Worm (Caenorhabditis elegans) whole organism, L1 larva: ENCODE results near the gene cct-6.
A peak's percentile ranks its signal among the peaks of the same experiment; 100 is the strongest.

Experiments
- C04F5.9 ChIP-seq: sonication (generic microtip); optimal IDR thresholded peaks from 2 replicates; lab custom pipeline; 2016; ENCODE audit warnings: missing genetic modification characterization, missing compliant biosample characterization
- C34B4.2 ChIP-seq: sonication (generic microtip); optimal IDR thresholded peaks from 2 replicates; lab custom pipeline; 2017; ENCODE audit warnings: mild to moderate bottlenecking, missing genetic modification characterization, missing compliant biosample characterization
- Y116A8C.19 ChIP-seq: sonication (generic microtip); optimal IDR thresholded peaks from 2 replicates; lab custom pipeline; 2016; ENCODE audit warnings: missing compliant biosample characterization, missing genetic modification characterization, borderline replicate concordance
- ama-1 ChIP-seq: fragments of 150-350 bp; optimal IDR thresholded peaks from 2 replicates; lab custom pipeline; 2014
- blmp-1 ChIP-seq: fragments of 150-350 bp; optimal IDR thresholded peaks from 2 replicates; lab custom pipeline; 2014; ENCODE audit warnings: missing biosample characterization, missing genetic modification characterization
- ceh-63 ChIP-seq: fragments of 200-800 bp; sonication (Bioruptor generic); optimal IDR thresholded peaks from 2 replicates; lab custom pipeline; 2018; ENCODE audit warnings: mild to moderate bottlenecking, missing genetic modification characterization, missing compliant biosample characterization
- ceh-82 ChIP-seq, 3 experiments: fragments of 150-350 bp in 1 of 3; sonication (generic microtip) in 2 of 3; optimal IDR thresholded peaks; 2 replicates each; lab custom pipeline; 2014 to 2017; ENCODE audit warnings: missing biosample characterization in 3 of 3, missing genetic modification characterization in 3 of 3
- ceh-88 ChIP-seq: fragments of 200-800 bp; sonication (Bioruptor generic); IDR thresholded peaks from 2 replicates; pipeline ENCODE4 v1.3.6; 2022; ENCODE audit warnings: missing genetic modification characterization, missing compliant biosample characterization
- dpl-1 ChIP-seq, 3 experiments: fragments of 150-350 bp in 2 of 3; sonication (generic microtip) in 1 of 3; optimal IDR thresholded peaks; 2 replicates each; lab custom pipeline; 2014 to 2017; ENCODE audit warnings: missing biosample characterization in 3 of 3, missing genetic modification characterization in 3 of 3, missing genetic modification reagents in 3 of 3
- efl-1 ChIP-seq, 4 experiments: fragments of 150-350 bp; optimal IDR thresholded peaks in 3 of 4; peaks in 1 of 4; 1 replicate in 1 of 4; 2 replicates in 3 of 4; lab custom pipeline; 2014; ENCODE audit warnings: missing biosample characterization in 2 of 4, missing genetic modification characterization in 2 of 4, missing genetic modification reagents in 2 of 4
- egl-13 ChIP-seq: sonication (generic microtip); optimal IDR thresholded peaks from 2 replicates; lab custom pipeline; 2016; ENCODE audit warnings: missing genotype, missing genetic modification reagents, missing genetic modification characterization, missing compliant biosample characterization
- elt-2 ChIP-seq: sonication (generic microtip); optimal IDR thresholded peaks from 2 replicates; lab custom pipeline; 2016; ENCODE audit warnings: missing genetic modification characterization, mild to moderate bottlenecking, inconsistent platforms, missing compliant biosample characterization, missing genetic modification reagents
- elt-3 ChIP-seq, 6 experiments: fragments of 150-350 bp in 1 of 6; sonication (generic microtip); optimal IDR thresholded peaks; 2 replicates each; lab custom pipeline; 2017 to 2018; ENCODE audit warnings: missing biosample characterization in 6 of 6, missing genetic modification characterization in 6 of 6, inconsistent platforms in 1 of 6
- fkh-4 ChIP-seq: sonication (generic microtip); optimal IDR thresholded peaks from 2 replicates; lab custom pipeline; 2016; ENCODE audit warnings: missing compliant biosample characterization, missing genetic modification characterization, borderline replicate concordance
- fkh-8 ChIP-seq: sonication (generic microtip); optimal IDR thresholded peaks from 2 replicates; lab custom pipeline; 2016; ENCODE audit warnings: mild to moderate bottlenecking, missing genetic modification characterization, missing compliant biosample characterization
- grh-1 ChIP-seq: fragments of 200-800 bp; sonication (Bioruptor generic); IDR thresholded peaks from 2 replicates; pipeline ENCODE4 v1.3.6; 2022; ENCODE audit warnings: missing genetic modification reagents, missing genetic modification characterization, missing compliant biosample characterization
- irx-1 ChIP-seq: sonication (generic microtip); optimal IDR thresholded peaks from 2 replicates; lab custom pipeline; 2016; ENCODE audit warnings: missing genetic modification characterization, missing compliant biosample characterization
- lin-14 ChIP-seq: fragments of 200-800 bp; sonication (Bioruptor generic); optimal IDR thresholded peaks from 2 replicates; lab custom pipeline; 2018; ENCODE audit warnings: mild to moderate bottlenecking, missing genetic modification characterization, moderate library complexity, missing compliant biosample characterization
- lin-35 ChIP-seq, 2 experiments: fragments of 150-350 bp; optimal IDR thresholded peaks; 2 replicates each; lab custom pipeline; 2014; ENCODE audit warnings: missing biosample characterization in 2 of 2, missing genetic modification characterization in 2 of 2, missing genetic modification reagents in 2 of 2
- lin-39 ChIP-seq: fragments of 150-350 bp; optimal IDR thresholded peaks from 2 replicates; lab custom pipeline; 2014; ENCODE audit warnings: missing biosample characterization, missing genetic modification reagents, missing genetic modification characterization
- lsy-2 ChIP-seq, 2 experiments: fragments of 150-350 bp; optimal IDR thresholded peaks; 2 replicates each; lab custom pipeline; 2014; ENCODE audit warnings: missing biosample characterization in 2 of 2, missing genetic modification characterization in 2 of 2
- mab-9 ChIP-seq: fragments of 200-800 bp; sonication (Bioruptor generic); IDR thresholded peaks from 2 replicates; pipeline ENCODE4 v1.3.6; 2022; ENCODE audit warnings: missing genetic modification reagents, missing genetic modification characterization, missing compliant biosample characterization
- mdl-1 ChIP-seq, 2 experiments: fragments of 150-350 bp; optimal IDR thresholded peaks; 2 replicates each; lab custom pipeline; 2014 to 2017; ENCODE audit warnings: missing biosample characterization in 2 of 2, missing genetic modification characterization in 2 of 2, inconsistent platforms in 1 of 2
- mef-2 ChIP-seq: fragments of 150-350 bp; optimal IDR thresholded peaks from 2 replicates; lab custom pipeline; 2014; ENCODE audit warnings: missing biosample characterization, missing genetic modification characterization
- mep-1 ChIP-seq: fragments of 150-350 bp; optimal IDR thresholded peaks from 2 replicates; lab custom pipeline; 2014; ENCODE audit warnings: missing biosample characterization, missing genetic modification characterization
- nhr-19 ChIP-seq: fragments of 200-800 bp; sonication (Bioruptor generic); conservative IDR thresholded peaks from 2 replicates; pipeline ENCODE4 v1.3.6; 2022; ENCODE audit warnings: missing genetic modification characterization, missing compliant biosample characterization
- nhr-20 ChIP-seq: sonication (generic microtip); optimal IDR thresholded peaks from 2 replicates; lab custom pipeline; 2016; ENCODE audit warnings: mild to moderate bottlenecking, missing genetic modification characterization, missing compliant biosample characterization
- nhr-47 ChIP-seq: sonication (generic microtip); optimal IDR thresholded peaks from 2 replicates; lab custom pipeline; 2016; ENCODE audit warnings: mild to moderate bottlenecking, missing genetic modification characterization, moderate library complexity, missing compliant biosample characterization
- nhr-71 ChIP-seq: sonication (generic microtip); optimal IDR thresholded peaks from 2 replicates; lab custom pipeline; 2016; ENCODE audit warnings: mild to moderate bottlenecking, missing genetic modification characterization, moderate library complexity, missing compliant biosample characterization
- nhr-85 ChIP-seq: sonication (generic microtip); peaks from one replicate; lab custom pipeline; 2016; ENCODE audit warnings: missing genetic modification characterization, inconsistent platforms, missing compliant biosample characterization
- nhr-90 ChIP-seq: sonication (generic microtip); optimal IDR thresholded peaks from 2 replicates; lab custom pipeline; 2016; ENCODE audit warnings: mild to moderate bottlenecking, missing genetic modification characterization, missing compliant biosample characterization; ENCODE audit not compliant: poor library complexity
- pax-3 ChIP-seq: fragments of 200-800 bp; sonication (Bioruptor generic); optimal IDR thresholded peaks from 2 replicates; lab custom pipeline; 2018; ENCODE audit warnings: mild to moderate bottlenecking, missing genetic modification characterization, moderate library complexity, missing compliant biosample characterization
- snu-23 ChIP-seq: sonication (generic microtip); optimal IDR thresholded peaks from 2 replicates; lab custom pipeline; 2016; ENCODE audit warnings: missing genetic modification characterization, missing compliant biosample characterization
- tbx-2 ChIP-seq: sonication (generic microtip); optimal IDR thresholded peaks from 2 replicates; lab custom pipeline; 2016; ENCODE audit warnings: missing genetic modification characterization, missing compliant biosample characterization
- unc-30 ChIP-seq: sonication (generic microtip); optimal IDR thresholded peaks from 2 replicates; lab custom pipeline; 2017; ENCODE audit warnings: missing biosample characterization, missing genetic modification characterization
- unc-98 ChIP-seq: fragments of 200-800 bp; sonication (Bioruptor generic); IDR thresholded peaks from 2 replicates; pipeline ENCODE4 v1.3.6; 2022; ENCODE audit warnings: missing genetic modification characterization, missing compliant biosample characterization
- vab-15 ChIP-seq: sonication (generic microtip); optimal IDR thresholded peaks from 2 replicates; lab custom pipeline; 2017; ENCODE audit warnings: missing genotype, mild to moderate bottlenecking, missing genetic modification characterization, missing compliant biosample characterization
- ztf-4 ChIP-seq: fragments of 150-350 bp; optimal IDR thresholded peaks from 2 replicates; lab custom pipeline; 2014; ENCODE audit warnings: missing biosample characterization, missing genetic modification characterization

cct-6 gene

ce11 chrIII:5876867-5877641 is 21.6 kb upstream of the cct-6 start (continued):
- TF ChIP-seq Y116A8C.19, result no peak
- TF ChIP-seq vab-15, result no peak
- peak; percentile 38 for TF ChIP-seq nhr-85 (tag; lab: Kevin White, UChicago)
- TF ChIP-seq mab-9 (GFP tag; lab: Robert Waterston, UW), result no peak
- TF ChIP-seq fkh-8 (tag; lab: Kevin White, UChicago), result no peak
- peak; percentile 63 for TF ChIP-seq nhr-20 (tag; lab: Kevin White, UChicago)

- TF ChIP-seq elt-3 (tag; optimal IDR thresholded peaks at IDR 0.05; lab: Kevin White, UChicago) (peak in 1 of 6 experiments; percentile 30), dpl-1 (GFP tag; optimal IDR thresholded peaks at IDR 0.05; lab: Kevin White, UChicago) (peak in 2 of 3 experiments; percentile 22 to 33), efl-1 (optimal IDR thresholded peaks at IDR 0.05; lab: Kevin White, UChicago) (peak; percentile 22 to 30), efl-1 (GFP tag; optimal IDR thresholded peaks at IDR 0.05 in 1 of 2; lab: Kevin White, UChicago) (peak in 1 of 2 experiments; percentile 92), mep-1 (tag; lab: Kevin White, UChicago) (peak; percentile 14), ama-1 (lab: Kevin White, UChicago) (peak; percentile 56), nhr-85 (tag; lab: Kevin White, UChicago) (peak; percentile 84), lsy-2 (tag; optimal IDR thresholded peaks at IDR 0.05; lab: Kevin White, UChicago) (peak in 1 of 2 experiments; percentile 36), lin-14 (GFP tag; lab: Kevin White, UChicago) (peak; percentile 76), nhr-71 (tag; lab: Kevin White, UChicago) (peak; percentile 11), tbx-2 (tag; lab: Kevin White, UChicago) (peak; percentile 22), lin-39 (tag; lab: Kevin White, UChicago) (no peak), mef-2 (no peak), nhr-19 (GFP tag; lab: Robert Waterston, UW) (peak; percentile 6; the same call in 1 of the 2 replicates), blmp-1 (tag; lab: Kevin White, UChicago) (peak; percentile 64), ceh-82 (tag; optimal IDR thresholded peaks at IDR 0.05; lab: Kevin White, UChicago) (peak in 1 of 3 experiments; percentile 4), C04F5.9 (tag; lab: Kevin White, UChicago) (no peak), irx-1 (tag; lab: Kevin White, UChicago) (no peak), ztf-4 (no peak), ceh-63 (GFP tag; lab: Kevin White, UChicago) (no peak), egl-13 (tag; lab: Kevin White, UChicago) (no peak), unc-30 (no peak), ceh-88 (no peak), nhr-20 (tag; lab: Kevin White, UChicago) (peak; percentile 31), snu-23 (GFP tag; lab: Kevin White, UChicago) (peak; percentile 57), mdl-1 (tag; optimal IDR thresholded peaks at IDR 0.05; lab: Kevin White, UChicago) (peak in 1 of 2 experiments; percentile 40), nhr-90 (tag; lab: Kevin White, UChicago) (peak; percentile 54), grh-1 (GFP tag; lab: Robert Waterston, UW) (0 out of 2 replicates have a peak, but pooled peaks have one; percentile 5), lin-35 (GFP tag; optimal IDR thresholded peaks at IDR 0.05; lab: Kevin White, UChicago) (peak; percentile 24 to 60), nhr-47 (tag; lab: Kevin White, UChicago) (peak; percentile 15), pax-3 (tag; lab: Kevin White, UChicago) (no peak), unc-98 (GFP tag; lab: Robert Waterston, UW) (no peak), C34B4.2 (tag; lab: Kevin White, UChicago) (no peak)
Observed at ce11 chrIII:5876140-5876675, 20.7 kb upstream of the cct-6 start, which contains the start of gene aldo-2. aldo-2 (minus strand) TSS chrIII:5876625.

- TF ChIP-seq fkh-4 (tag; lab: Kevin White, UChicago), result no peak
- TF ChIP-seq elt-2, result peak; percentile 42
- no peak for TF ChIP-seq efl-1 (optimal IDR thresholded peaks at IDR 0.05; lab: Kevin White, UChicago)
- peak in 1 of 2 experiments; percentile 32 for TF ChIP-seq efl-1 (GFP tag; optimal IDR thresholded peaks at IDR 0.05 in 1 of 2; lab: Kevin White, UChicago)
- TF ChIP-seq, all 84 proteins: peak for 2
Observed at ce11 chrIII:5875705-5876104, 20.2 kb upstream of the cct-6 start.
